Worm (Caenorhabditis elegans) whole organism, midembryonic: ENCODE measurements around the gene npp-1.
"Not testable (repeated sequence)": the region's sequence is repeated elsewhere in the genome, so short reads cannot be mapped to it uniquely, and the experiment has no call there.

Experiments used
- T22C8.4 ChIP-seq: fragments of 200-800 bp; sonication (Bioruptor generic); IDR thresholded peaks from 2 replicates; pipeline ENCODE4 v1.3.6; 2022; ENCODE audit warnings: missing genetic modification characterization, missing compliant biosample characterization
- cog-1 ChIP-seq: sonication (generic microtip); optimal IDR thresholded peaks from 2 replicates; lab custom pipeline; 2016; ENCODE audit warnings: missing genetic modification characterization, missing compliant biosample characterization
- flt-1 ChIP-seq: fragments of 200-800 bp; sonication (Bioruptor generic); IDR thresholded peaks from 2 replicates; pipeline ENCODE4 v1.3.6; 2022; ENCODE audit warnings: missing genetic modification characterization, missing compliant biosample characterization
- klf-2 ChIP-seq: fragments of 200-800 bp; sonication (Bioruptor generic); conservative IDR thresholded peaks from 2 replicates; pipeline ENCODE4 v1.3.6; 2022; ENCODE audit warnings: missing genetic modification reagents, missing genetic modification characterization, missing compliant biosample characterization
- med-1 ChIP-seq: sonication (generic microtip); optimal IDR thresholded peaks from 2 replicates; lab custom pipeline; 2017; ENCODE audit warnings: missing genetic modification characterization, mild to moderate bottlenecking, missing compliant biosample characterization, antibody characterized with exemption, missing genetic modification reagents; ENCODE audit not compliant: insufficient read depth
- ref-1 ChIP-seq: fragments of 200-800 bp; sonication (Bioruptor generic); conservative IDR thresholded peaks from 2 replicates; pipeline ENCODE4 v1.3.6; 2022; ENCODE audit warnings: missing genetic modification reagents, missing genetic modification characterization, missing compliant biosample characterization
- tab-1 ChIP-seq: fragments of 200-800 bp; sonication (Bioruptor generic); IDR thresholded peaks from 2 replicates; pipeline ENCODE4 v1.3.6; 2022; ENCODE audit warnings: missing genetic modification characterization, missing compliant biosample characterization
- ztf-23 ChIP-seq: fragments of 200-800 bp; sonication (Bioruptor generic); IDR thresholded peaks from 2 replicates; pipeline ENCODE4 v1.3.6; 2022; ENCODE audit warnings: missing genetic modification reagents, missing genetic modification characterization, missing compliant biosample characterization
- ztf-29 ChIP-seq: fragments of 200-800 bp; sonication (Bioruptor generic); IDR thresholded peaks from 2 replicates; pipeline ENCODE4 v1.3.6; 2022; ENCODE audit warnings: missing genetic modification reagents, missing genetic modification characterization, missing compliant biosample characterization

Gene npp-1

ce11 chrIV:9833337-9833736, 25.0 kb upstream of the npp-1 start:
- no peak for TF ChIP-seq klf-2 (GFP tag; lab: Robert Waterston, UW)
- TF ChIP-seq ref-1: no peak
- TF ChIP-seq ztf-29 (GFP tag; lab: Robert Waterston, UW): no peak
- TF ChIP-seq cog-1: no peak
- no peak for TF ChIP-seq flt-1
- TF ChIP-seq med-1 (GFP tag; lab: Kevin White, UChicago): no peak
- no peak for TF ChIP-seq ztf-23
- no peak for TF ChIP-seq tab-1 (GFP tag; lab: Robert Waterston, UW)
- TF ChIP-seq T22C8.4: no peak

ce11 chrIV:9836317-9836716, 22.0 kb upstream of the npp-1 start, which contains the start of gene msp-81:
TSS of gene msp-81 (minus strand) at chrIV:9836417.
- no peak for TF ChIP-seq klf-2 (GFP tag; lab: Robert Waterston, UW)
- no peak for TF ChIP-seq tab-1 (GFP tag; lab: Robert Waterston, UW)
- TF ChIP-seq ztf-23: no peak
- no peak for TF ChIP-seq ztf-29 (GFP tag; lab: Robert Waterston, UW)
- TF ChIP-seq med-1 (GFP tag; lab: Kevin White, UChicago): no peak
- no peak for TF ChIP-seq cog-1
- TF ChIP-seq T22C8.4: no peak
- TF ChIP-seq flt-1: no peak
- no peak for TF ChIP-seq ref-1

- TF ChIP-seq ref-1; tab-1 (GFP tag; lab: Robert Waterston, UW); T22C8.4: not testable (repeated sequence)
Observed at ce11 chrIV:9837349-9837748, 20.9 kb upstream of the npp-1 start, which contains the start of gene msp-10. TSS of gene msp-10 (plus strand) at chrIV:9837649.

- TF ChIP-seq tab-1 (GFP tag; lab: Robert Waterston, UW) (no peak), med-1 (GFP tag; lab: Kevin White, UChicago) (no peak), flt-1 (no peak), klf-2 (GFP tag; lab: Robert Waterston, UW) (no peak), ztf-29 (GFP tag; lab: Robert Waterston, UW) (no peak), ref-1 (no peak), T22C8.4 (no peak), cog-1 (no peak), ztf-23 (no peak)
Observed at ce11 chrIV:9840984-9841590, 17.2 kb upstream of the npp-1 start, which contains the start of the genes kin-24 and msp-56. TSS of gene kin-24 (minus strand) at chrIV:9841084. TSS of gene msp-56 (plus strand) at chrIV:9841540.

- TF ChIP-seq ztf-23: no peak
- TF ChIP-seq tab-1 (GFP tag; lab: Robert Waterston, UW): no peak
- no peak for TF ChIP-seq flt-1
- no peak for TF ChIP-seq klf-2 (GFP tag; lab: Robert Waterston, UW)
- TF ChIP-seq med-1 (GFP tag; lab: Kevin White, UChicago): no peak
- TF ChIP-seq ztf-29 (GFP tag; lab: Robert Waterston, UW): no peak
- no peak for TF ChIP-seq ref-1
Observed at ce11 chrIV:9842071-9842470, 16.2 kb upstream of the npp-1 start, which contains the start of gene K07F5.17. TSS of gene K07F5.17 (plus strand) at chrIV:9842371.

ce11 chrIV:9843760-9844159, 14.5 kb upstream of the npp-1 start, which contains the start of gene nspd-2:
TSS of gene nspd-2 (plus strand) at chrIV:9844060.
- TF ChIP-seq klf-2 (GFP tag; lab: Robert Waterston, UW) (no peak), flt-1 (no peak), med-1 (GFP tag; lab: Kevin White, UChicago) (no peak), cog-1 (no peak), ztf-29 (GFP tag; lab: Robert Waterston, UW) (no peak), ref-1 (no peak)

- TF ChIP-seq med-1 (GFP tag; lab: Kevin White, UChicago): no peak
- no peak for TF ChIP-seq tab-1 (GFP tag; lab: Robert Waterston, UW)
- no peak for TF ChIP-seq cog-1
- no peak for TF ChIP-seq ref-1
- no peak for TF ChIP-seq T22C8.4
- TF ChIP-seq klf-2 (GFP tag; lab: Robert Waterston, UW): no peak
- no peak for TF ChIP-seq flt-1
- TF ChIP-seq ztf-29 (GFP tag; lab: Robert Waterston, UW): no peak
- TF ChIP-seq ztf-23: no peak
Observed at ce11 chrIV:9846574-9846973, 11.7 kb upstream of the npp-1 start, which contains the start of gene K07F5.6. TSS of gene K07F5.6 (minus strand) at chrIV:9846674.

ce11 chrIV:9848075-9848474, 10.2 kb upstream of the npp-1 start, which contains the start of gene K07F5.7:
TSS of gene K07F5.7 (minus strand) at chrIV:9848175.
- no peak for TF ChIP-seq med-1 (GFP tag; lab: Kevin White, UChicago)
- TF ChIP-seq T22C8.4: no peak

- TF ChIP-seq ztf-29 (GFP tag; lab: Robert Waterston, UW): no peak
- TF ChIP-seq klf-2 (GFP tag; lab: Robert Waterston, UW): no peak
- no peak for TF ChIP-seq T22C8.4
Observed at ce11 chrIV:9849624-9850023, 8.7 kb upstream of the npp-1 start, which contains the start of gene K07F5.8. TSS of gene K07F5.8 (minus strand) at chrIV:9849724.

- TF ChIP-seq tab-1 (GFP tag; lab: Robert Waterston, UW) (no peak), ztf-23 (no peak), med-1 (GFP tag; lab: Kevin White, UChicago) (no peak), ztf-29 (GFP tag; lab: Robert Waterston, UW) (no peak), cog-1 (no peak), klf-2 (GFP tag; lab: Robert Waterston, UW) (no peak), T22C8.4 (no peak), flt-1 (no peak), ref-1 (no peak)
Observed at ce11 chrIV:9850931-9851330, 7.4 kb upstream of the npp-1 start, which contains the start of gene ssp-10. TSS of gene ssp-10 (minus strand) at chrIV:9851031.
